Fruit fly (Drosophila melanogaster) whole organism, embryonic: Measurements from ENCODE around the gene Mtr3.
A peak's percentile ranks its signal among the peaks of the same experiment; 100 is the strongest.

ENCODE experiments used
- Antp ChIP-seq: fragments of 200-800 bp; sonication (Bioruptor generic); optimal IDR thresholded peaks from 3 replicates; lab custom pipeline; 2016; ENCODE audit warnings: missing biosample characterization, missing genetic modification characterization
- Atf6 ChIP-seq: fragments of 200-800 bp; sonication (Bioruptor generic); IDR thresholded peaks from 2 replicates; pipeline ENCODE4 v1.3.6; 2022; ENCODE audit warnings: missing biosample characterization, missing genetic modification characterization
- B-H2 ChIP-seq: fragments of 200-800 bp; sonication (Bioruptor generic); optimal IDR thresholded peaks from 2 replicates; lab custom pipeline; 2018; ENCODE audit warnings: missing biosample characterization, mild to moderate bottlenecking, missing genetic modification characterization
- CG10209 ChIP-seq: fragments of 200-800 bp; sonication (Bioruptor generic); optimal IDR thresholded peaks from 3 replicates; lab custom pipeline; 2017; ENCODE audit warnings: missing biosample characterization, mild to moderate bottlenecking, missing genetic modification characterization, missing genetic modification reagents
- CG10431 ChIP-seq: fragments of 200-800 bp; sonication (Bioruptor generic); optimal IDR thresholded peaks from 3 replicates; lab custom pipeline; 2018; ENCODE audit warnings: missing biosample characterization, mild to moderate bottlenecking, missing genetic modification characterization
- CG13287 ChIP-seq: fragments of 200-800 bp; sonication (Bioruptor generic); IDR thresholded peaks from 2 replicates; pipeline ENCODE4 v1.3.6; 2022; ENCODE audit warnings: missing biosample characterization, missing genetic modification characterization; ENCODE audit not compliant: partially characterized antibody
- CG15696 ChIP-seq: fragments of 200-800 bp; sonication (Bioruptor generic); optimal IDR thresholded peaks from 2 replicates; lab custom pipeline; 2019; ENCODE audit warnings: missing biosample characterization, mild to moderate bottlenecking, missing genetic modification characterization, moderate library complexity
- CG1602 ChIP-seq: fragments of 200-800 bp; sonication (Bioruptor generic); optimal IDR thresholded peaks from 3 replicates; lab custom pipeline; 2016; ENCODE audit warnings: missing biosample characterization, missing genetic modification characterization
- CG17186 ChIP-seq: fragments of 200-800 bp; sonication (Bioruptor generic); optimal IDR thresholded peaks from 3 replicates; lab custom pipeline; 2017; ENCODE audit warnings: missing biosample characterization, missing genetic modification reagents, missing genetic modification characterization
- CG17385 ChIP-seq: fragments of 200-800 bp; sonication (Bioruptor generic); optimal IDR thresholded peaks from 3 replicates; lab custom pipeline; 2018; ENCODE audit warnings: missing biosample characterization, mild to moderate bottlenecking, missing genetic modification characterization
- CG18476 ChIP-seq: fragments of 200-800 bp; sonication (Bioruptor generic); optimal IDR thresholded peaks from 2 replicates; lab custom pipeline; 2016; ENCODE audit warnings: missing biosample characterization, mild to moderate bottlenecking, missing genetic modification characterization
- CG2889 ChIP-seq: fragments of 200-800 bp; sonication (Bioruptor generic); IDR thresholded peaks from 3 replicates; pipeline ENCODE4 v1.3.6; 2022; ENCODE audit warnings: missing biosample characterization, missing genetic modification characterization
- CG3281 ChIP-seq: fragments of 200-800 bp; sonication (Bioruptor generic); optimal IDR thresholded peaks from 3 replicates; lab custom pipeline; 2017; ENCODE audit warnings: missing biosample characterization, mild to moderate bottlenecking, missing genetic modification characterization
- CG3838 ChIP-seq: fragments of 200-800 bp; sonication (Bioruptor generic); optimal IDR thresholded peaks from 3 replicates; lab custom pipeline; 2016; ENCODE audit warnings: missing biosample characterization, missing genetic modification characterization
- CG4360 ChIP-seq: fragments of 200-800 bp; sonication (Bioruptor generic); IDR thresholded peaks from 2 replicates; pipeline ENCODE4 v1.3.6; 2022; ENCODE audit warnings: missing biosample characterization, missing genetic modification characterization
- CG4707 ChIP-seq: fragments of 200-800 bp; sonication (Bioruptor generic); optimal IDR thresholded peaks from 2 replicates; lab custom pipeline; 2018; ENCODE audit warnings: missing biosample characterization, mild to moderate bottlenecking, missing genetic modification characterization, moderate library complexity
- CG4730 ChIP-seq: fragments of 200-800 bp; sonication (Bioruptor generic); IDR thresholded peaks from 2 replicates; pipeline ENCODE4 v1.3.6; 2022; ENCODE audit warnings: missing biosample characterization, missing genetic modification characterization
- CG9817 ChIP-seq: fragments of 200-800 bp; sonication (Bioruptor generic); optimal IDR thresholded peaks from 2 replicates; lab custom pipeline; 2018; ENCODE audit warnings: missing biosample characterization, mild to moderate bottlenecking, missing genetic modification characterization, moderate library complexity
- Dref ChIP-seq: fragments of 200-800 bp; sonication (Bioruptor generic); IDR thresholded peaks from 2 replicates; pipeline ENCODE4 v1.3.6; 2022; ENCODE audit warnings: missing biosample characterization, missing genetic modification characterization
- E2f2 ChIP-seq: fragments of 200-800 bp; sonication (Bioruptor generic); IDR thresholded peaks from 2 replicates; pipeline ENCODE4 v1.3.6; 2022; ENCODE audit warnings: missing biosample characterization, missing genetic modification characterization
- Ets97D ChIP-seq: fragments of 200-800 bp; sonication (Bioruptor generic); optimal IDR thresholded peaks from 3 replicates; lab custom pipeline; 2016; ENCODE audit warnings: missing biosample characterization, missing genetic modification characterization
- Hey ChIP-seq: fragments of 200-800 bp; sonication (Bioruptor generic); optimal IDR thresholded peaks from 3 replicates; lab custom pipeline; 2018; ENCODE audit warnings: missing biosample characterization, mild to moderate bottlenecking, missing genetic modification characterization
- Hr3 ChIP-seq: fragments of 200-800 bp; sonication (Bioruptor generic); optimal IDR thresholded peaks from 3 replicates; lab custom pipeline; 2016; ENCODE audit warnings: missing biosample characterization, missing genetic modification characterization
- MBD-R2 ChIP-seq: fragments of 200-800 bp; sonication (Bioruptor generic); IDR thresholded peaks from 2 replicates; pipeline ENCODE4 v1.3.6; 2022; ENCODE audit warnings: missing biosample characterization, missing genetic modification characterization
- Max ChIP-seq: fragments of 200-800 bp; sonication (Bioruptor generic); optimal IDR thresholded peaks from 2 replicates; lab custom pipeline; 2016; ENCODE audit warnings: missing biosample characterization, mild to moderate bottlenecking, missing genetic modification characterization
- Mrtf ChIP-seq: fragments of 200-800 bp; sonication (Bioruptor generic); IDR thresholded peaks from 3 replicates; pipeline ENCODE4 v1.3.6; 2022; ENCODE audit warnings: missing biosample characterization, missing genetic modification characterization
- Rfx ChIP-seq: fragments of 200-800 bp; sonication (Bioruptor generic); IDR thresholded peaks from 2 replicates; pipeline ENCODE4 v1.3.6; 2022; ENCODE audit warnings: missing biosample characterization, missing genetic modification characterization
- Rx ChIP-seq: fragments of 200-800 bp; sonication (Bioruptor generic); IDR thresholded peaks from 2 replicates; pipeline ENCODE4 v1.3.6; 2022; ENCODE audit warnings: missing biosample characterization, missing genetic modification characterization
- Sin3A ChIP-seq: fragments of >200 bp; optimal IDR thresholded peaks from 2 replicates; lab custom pipeline; 2018
- ato ChIP-seq: fragments of 200-800 bp; sonication (Bioruptor generic); IDR thresholded peaks from 2 replicates; pipeline ENCODE4 v1.3.6; 2022; ENCODE audit warnings: missing biosample characterization, missing genetic modification characterization; ENCODE audit not compliant: partially characterized antibody
- bab2 ChIP-seq: fragments of 200-800 bp; sonication (Bioruptor generic); optimal IDR thresholded peaks from 2 replicates; lab custom pipeline; 2016; ENCODE audit warnings: missing biosample characterization, missing genetic modification characterization
- crol ChIP-seq: fragments of 200-800 bp; sonication (Bioruptor generic); IDR thresholded peaks from 2 replicates; pipeline ENCODE4 v1.3.6; 2022; ENCODE audit warnings: missing biosample characterization, missing genetic modification characterization
- ftz-f1 ChIP-seq: fragments of 200-800 bp; sonication (Bioruptor generic); optimal IDR thresholded peaks from 2 replicates; lab custom pipeline; 2016; ENCODE audit warnings: missing biosample characterization, missing genetic modification characterization
- gce ChIP-seq: fragments of 200-800 bp; sonication (Bioruptor generic); IDR thresholded peaks from 3 replicates; pipeline ENCODE4 v1.3.6; 2022; ENCODE audit warnings: missing biosample characterization, missing genetic modification characterization
- gsb ChIP-seq: fragments of 200-800 bp; sonication (Bioruptor generic); IDR thresholded peaks from 2 replicates; pipeline ENCODE4 v1.3.6; 2022; ENCODE audit warnings: missing biosample characterization, missing genetic modification characterization
- ham ChIP-seq: fragments of 200-800 bp; sonication (Bioruptor generic); IDR thresholded peaks from 2 replicates; pipeline ENCODE4 v1.3.6; 2022; ENCODE audit warnings: missing biosample characterization, missing genetic modification characterization
- hb ChIP-seq: fragments of 200-800 bp; sonication (Bioruptor generic); IDR thresholded peaks from 3 replicates; pipeline ENCODE4 v1.3.6; 2022; ENCODE audit warnings: missing biosample characterization, missing genetic modification characterization; ENCODE audit not compliant: partially characterized antibody
- her ChIP-seq: fragments of 200-800 bp; sonication (Bioruptor generic); optimal IDR thresholded peaks from 2 replicates; lab custom pipeline; 2016; ENCODE audit warnings: missing biosample characterization, missing genetic modification characterization
- kah ChIP-seq: fragments of 200-800 bp; sonication (Bioruptor generic); optimal IDR thresholded peaks from 2 replicates; lab custom pipeline; 2018; ENCODE audit warnings: missing biosample characterization, mild to moderate bottlenecking, missing genetic modification characterization
- klu ChIP-seq: fragments of 200-800 bp; sonication (Bioruptor generic); IDR thresholded peaks from 2 replicates; pipeline ENCODE4 v1.3.6; 2022; ENCODE audit warnings: missing biosample characterization, missing genetic modification characterization
- lbe ChIP-seq: fragments of 200-800 bp; sonication (Bioruptor generic); optimal IDR thresholded peaks from 2 replicates; lab custom pipeline; 2016; ENCODE audit warnings: missing biosample characterization, mild to moderate bottlenecking, missing genetic modification characterization
- lov ChIP-seq, 2 experiments: fragments of 200-800 bp in 1 of 2; fragments of >200 bp in 1 of 2; sonication (Bioruptor generic) in 1 of 2; IDR thresholded peaks in 1 of 2; optimal IDR thresholded peaks in 1 of 2; 2 replicates in 1 of 2; 3 replicates in 1 of 2; pipeline versions ENCODE4 v1.3.6 to Lab custom; 2017 to 2022; ENCODE audit warnings: missing biosample characterization in 1 of 2, missing genetic modification characterization in 1 of 2
- luna ChIP-seq: fragments of 200-800 bp; sonication (Bioruptor generic); optimal IDR thresholded peaks from 2 replicates; lab custom pipeline; 2016; ENCODE audit warnings: missing biosample characterization, missing genetic modification characterization
- nerfin-1 ChIP-seq: fragments of 200-800 bp; sonication (Bioruptor generic); optimal IDR thresholded peaks from 3 replicates; lab custom pipeline; 2019; ENCODE audit warnings: missing biosample characterization, mild to moderate bottlenecking, missing genetic modification characterization, moderate library complexity
- pfk ChIP-seq: fragments of 200-800 bp; sonication (Bioruptor generic); optimal IDR thresholded peaks from 2 replicates; lab custom pipeline; 2018; ENCODE audit warnings: missing biosample characterization, mild to moderate bottlenecking, missing genetic modification characterization, moderate library complexity
- tap ChIP-seq: fragments of 200-800 bp; optimal IDR thresholded peaks from 3 replicates; lab custom pipeline; 2019; ENCODE audit warnings: missing biosample characterization, mild to moderate bottlenecking, missing genetic modification characterization, moderate library complexity
- tll ChIP-seq, 2 experiments: fragments of 200-800 bp in 1 of 2; fragments of >200 bp in 1 of 2; sonication (Bioruptor generic) in 1 of 2; optimal IDR thresholded peaks; 2 replicates each; lab custom pipeline; 2017 to 2019; ENCODE audit warnings: missing biosample characterization in 2 of 2, missing genetic modification characterization in 2 of 2, mild to moderate bottlenecking in 1 of 2, moderate library complexity in 1 of 2
- ttk ChIP-seq: fragments of 200-800 bp; sonication (Bioruptor generic); IDR thresholded peaks from 2 replicates; pipeline ENCODE4 v2.1.2; 2022; ENCODE audit warnings: missing biosample characterization, missing genetic modification characterization
- twi ChIP-seq: fragments of 200-800 bp; optimal IDR thresholded peaks from 2 replicates; lab custom pipeline; 2019; ENCODE audit warnings: missing biosample characterization, mild to moderate bottlenecking, missing genetic modification characterization, moderate library complexity
- tx ChIP-seq: fragments of 200-800 bp; sonication (Bioruptor generic); optimal IDR thresholded peaks from 2 replicates; lab custom pipeline; 2016; ENCODE audit warnings: missing biosample characterization, missing genetic modification characterization

The Mtr3 gene

DNA sequence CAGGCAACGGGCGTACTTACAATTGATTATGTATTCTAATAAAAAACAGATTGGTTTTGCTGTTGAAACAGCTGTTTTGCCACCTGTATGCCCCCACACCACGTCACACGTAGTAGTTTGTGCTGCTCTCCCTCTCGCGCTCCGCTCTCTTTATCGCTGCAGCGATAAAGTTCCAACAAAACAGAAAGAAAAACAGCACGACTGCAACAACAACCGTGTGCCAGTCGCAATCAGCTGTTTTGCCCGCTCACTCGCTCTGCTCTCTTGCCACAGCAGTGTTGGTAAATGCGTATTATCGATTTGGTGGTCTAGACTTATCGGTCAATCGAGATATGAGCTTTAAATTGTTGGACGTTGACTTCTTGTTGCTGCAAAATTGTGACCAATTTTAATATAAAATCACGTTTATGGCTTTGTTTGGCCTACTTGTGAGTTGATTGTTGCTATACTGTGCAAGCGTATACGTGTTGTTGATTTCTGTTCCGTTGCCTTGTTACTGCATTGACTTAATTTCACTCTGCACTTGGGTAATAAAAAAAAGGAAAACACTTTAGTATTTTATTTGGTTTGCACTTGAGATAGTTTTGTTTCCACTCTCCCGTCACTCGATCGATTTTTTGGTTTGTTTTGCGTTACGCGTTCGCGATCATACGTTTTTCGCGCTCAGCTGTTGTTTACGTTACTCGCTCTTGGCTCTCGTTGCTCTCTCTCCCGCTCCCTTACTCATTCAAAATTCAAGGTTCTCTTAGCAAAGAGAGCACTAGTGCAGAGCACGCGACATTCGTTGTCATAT lies 16.4 kb downstream of the Mtr3 start (continued):
- TF ChIP-seq CG3281 (GFP tag; lab: Kevin White, UChicago) (peak; percentile 26), crol (GFP tag; lab: Robert Waterston, UW) (no peak; the same call in 1 of the 2 replicates), E2f2 (no peak; the same call in 1 of the 2 replicates), luna (GFP tag; lab: Kevin White, UChicago) (no peak), CG10209 (GFP tag; lab: Kevin White, UChicago) (no peak), Antp (GFP tag; lab: Kevin White, UChicago) (no peak), gce (GFP tag; lab: Robert Waterston, UW) (no peak), hb (GFP tag; lab: Robert Waterston, UW) (no peak), kah (peak; percentile 89), CG4730 (GFP tag; lab: Robert Waterston, UW) (no peak), B-H2 (no peak), bab2 (GFP tag; lab: Kevin White, UChicago) (no peak), tap (tag; lab: Kevin White, UChicago) (no peak), CG4707 (GFP tag; lab: Kevin White, UChicago) (peak; percentile 19), CG1602 (GFP tag; lab: Kevin White, UChicago) (no peak), CG17385 (GFP tag; lab: Kevin White, UChicago) (peak; percentile 26), tll (GFP tag; optimal IDR thresholded peaks at IDR 0.05; lab: Kevin White, UChicago) (no peak), ftz-f1 (GFP tag; lab: Kevin White, UChicago) (no peak), Mrtf (no peak), twi (tag; lab: Kevin White, UChicago) (no peak), MBD-R2 (GFP tag; lab: Robert Waterston, UW) (peak; percentile 30; the same call in 1 of the 2 replicates), gsb (GFP tag; lab: Robert Waterston, UW) (no peak), pfk (GFP tag; lab: Kevin White, UChicago) (no peak), Max (no peak), ttk (GFP tag; lab: Robert Waterston, UW) (no peak), CG3838 (GFP tag; lab: Kevin White, UChicago) (no peak), ato (no peak), Rfx (no peak; the same call in 1 of the 2 replicates), tx (GFP tag; lab: Kevin White, UChicago) (peak; percentile 3), her (GFP tag; lab: Kevin White, UChicago) (no peak), CG4360 (GFP tag; lab: Robert Waterston, UW) (peak; percentile 95), CG15696 (tag; lab: Kevin White, UChicago) (no peak), Sin3A (lab: Kevin White, UChicago) (peak; percentile 27), ham (GFP tag; lab: Robert Waterston, UW) (no peak), klu (no peak), CG9817 (tag; lab: Kevin White, UChicago) (no peak), nerfin-1 (tag; lab: Kevin White, UChicago) (no peak), CG13287 (GFP tag; lab: Robert Waterston, UW) (peak; percentile 33; the same call in 1 of the 2 replicates), CG18476 (GFP tag; lab: Kevin White, UChicago) (peak; percentile 50), Ets97D (GFP tag; lab: Kevin White, UChicago) (peak; percentile 16), CG10431 (GFP tag; lab: Kevin White, UChicago) (no peak), lbe (GFP tag; lab: Kevin White, UChicago) (peak; percentile 19), Dref (GFP tag; lab: Robert Waterston, UW) (peak; percentile 59), CG2889 (GFP tag; lab: Robert Waterston, UW) (no peak), Hey (tag; lab: Kevin White, UChicago) (no peak), lov (optimal IDR thresholded peaks at IDR 0.05; lab: Kevin White, UChicago) (peak; percentile 24), lov (GFP tag; IDR thresholded peaks at IDR 0.05; lab: Robert Waterston, UW) (no peak), Rx (no peak), CG17186 (GFP tag; lab: Kevin White, UChicago) (no peak), Hr3 (no peak), Atf6 (GFP tag; lab: Robert Waterston, UW) (no peak)
